Worm (Caenorhabditis elegans): ENCODE data around the gene ret-1.

- no peak for TF ChIP-seq pes-1 (GFP tag; IDR thresholded peaks at IDR 0.05)
- no peak for TF ChIP-seq flt-1 (GFP tag; IDR thresholded peaks at IDR 0.05)
These were observed 67.6 kb downstream of the ret-1 start, which contains the start of the genes scrm-7 and Y50E8A.10 for ce11 chrV:14779644-14780043.
